Worm (Caenorhabditis elegans) whole organism, late embryonic: Measurements from ENCODE around the gene H03E18.1.

Experiments
- nhr-232 ChIP-seq: sonication (generic microtip); optimal IDR thresholded peaks from 2 replicates; lab custom pipeline; 2016; ENCODE audit warnings: missing genetic modification characterization, missing compliant biosample characterization
- pax-1 ChIP-seq: fragments of 150-350 bp; optimal IDR thresholded peaks from 2 replicates; lab custom pipeline; 2014; ENCODE audit warnings: missing biosample characterization, missing genetic modification characterization
- pros-1 ChIP-seq: fragments of 150-350 bp; optimal IDR thresholded peaks from 2 replicates; lab custom pipeline; 2014; ENCODE audit warnings: missing biosample characterization, missing genetic modification reagents, missing genetic modification characterization
- tbx-2 ChIP-seq: sonication (generic microtip); optimal IDR thresholded peaks from 2 replicates; lab custom pipeline; 2016; ENCODE audit warnings: missing genetic modification characterization, missing compliant biosample characterization

DNA sequence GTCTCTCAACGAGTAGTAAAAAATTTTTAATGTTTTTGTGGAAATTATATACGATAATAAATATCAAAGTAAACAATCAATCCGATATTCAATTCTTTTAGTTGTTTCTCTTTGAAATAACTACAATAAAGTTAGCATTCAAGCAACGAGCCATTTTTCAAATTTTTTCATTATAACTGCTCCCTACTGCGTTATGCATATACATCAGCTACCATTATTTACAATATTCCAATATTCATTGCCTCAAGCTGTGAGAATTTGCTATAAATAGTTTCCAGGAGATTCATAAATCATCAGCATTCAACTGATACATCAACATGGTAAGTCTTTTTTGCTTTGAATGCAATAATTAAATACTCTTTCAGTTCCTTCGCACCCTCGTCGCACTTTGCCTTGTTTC lies 29.1 kb downstream of the H03E18.1 start, which contains the start of gene nspc-3:
- no peak for TF ChIP-seq tbx-2 (tag; lab: Kevin White, UChicago)
- no peak for TF ChIP-seq nhr-232
- no peak for TF ChIP-seq pros-1 (tag; lab: Kevin White, UChicago)
- no peak for TF ChIP-seq pax-1 (tag; lab: Kevin White, UChicago)
